Worm (Caenorhabditis elegans) whole organism, L4 larva: ENCODE results near the gene Y55B1AR.2.

Experiments
- D1046.2 ChIP-seq: fragments of 200-800 bp; sonication (Bioruptor generic); IDR thresholded peaks from 2 replicates; pipeline ENCODE4 v1.3.6; 2022; ENCODE audit warnings: missing genetic modification characterization, missing compliant biosample characterization
- F10B5.3 ChIP-seq: sonication (generic microtip); optimal IDR thresholded peaks from 2 replicates; lab custom pipeline; 2016; ENCODE audit warnings: mild to moderate bottlenecking, missing genetic modification characterization, missing compliant biosample characterization
- F26F4.8 ChIP-seq: fragments of 200-800 bp; sonication (Bioruptor generic); conservative IDR thresholded peaks from 2 replicates; pipeline ENCODE4 v1.3.6; 2022; ENCODE audit warnings: missing genetic modification characterization, missing compliant biosample characterization
- F44E2.7 ChIP-seq: fragments of 200-800 bp; sonication (Bioruptor generic); IDR thresholded peaks from 2 replicates; pipeline ENCODE4 v2.1.2; 2022; ENCODE audit warnings: missing genetic modification characterization, missing compliant biosample characterization
- R02D3.7 ChIP-seq: fragments of 150-350 bp; sonication (generic microtip); optimal IDR thresholded peaks from 3 replicates; lab custom pipeline; 2014; ENCODE audit warnings: missing biosample characterization, missing genetic modification characterization
- Y105C5A.15 ChIP-seq: fragments of 200-800 bp; sonication (Bioruptor generic); IDR thresholded peaks from 2 replicates; pipeline ENCODE4 v1.3.6; 2022; ENCODE audit warnings: missing genetic modification characterization, missing compliant biosample characterization
- Y5F2A.4 ChIP-seq: fragments of 200-800 bp; sonication (Bioruptor generic); optimal IDR thresholded peaks from 2 replicates; lab custom pipeline; 2018; ENCODE audit warnings: mild to moderate bottlenecking, missing genetic modification characterization, missing compliant biosample characterization
- ZK546.5 ChIP-seq, 2 experiments: sonication (generic microtip); optimal IDR thresholded peaks; 2 replicates each; lab custom pipeline; 2017; ENCODE audit warnings: missing biosample characterization in 2 of 2, missing genetic modification characterization in 2 of 2
- aha-1 ChIP-seq: fragments of 150-350 bp; peaks from one replicate; lab custom pipeline; 2014; ENCODE audit warnings: missing biosample characterization, missing genetic modification characterization
- ama-1 ChIP-seq: fragments of 150-350 bp; optimal IDR thresholded peaks from 2 replicates; lab custom pipeline; 2014; ENCODE audit warnings: inconsistent platforms, mixed read lengths
- arid-1 ChIP-seq: fragments of 200-800 bp; sonication (Bioruptor generic); conservative IDR thresholded peaks from 2 replicates; pipeline ENCODE4 v1.3.6; 2022; ENCODE audit warnings: missing genetic modification reagents, missing genetic modification characterization, missing compliant biosample characterization
- attf-4 ChIP-seq: sonication (generic microtip); optimal IDR thresholded peaks from 3 replicates; lab custom pipeline; 2017; ENCODE audit warnings: missing biosample characterization, missing genetic modification characterization
- ceh-20 ChIP-seq: fragments of 200-800 bp; sonication (Bioruptor generic); IDR thresholded peaks from 2 replicates; pipeline ENCODE4 v1.3.6; 2022; ENCODE audit warnings: missing genetic modification reagents, missing genetic modification characterization, missing compliant biosample characterization
- ceh-28 ChIP-seq: fragments of 150-350 bp; optimal IDR thresholded peaks from 2 replicates; lab custom pipeline; 2014; ENCODE audit warnings: missing biosample characterization, missing genetic modification reagents, missing genetic modification characterization
- ceh-62 ChIP-seq: sonication (generic microtip); optimal IDR thresholded peaks from 2 replicates; lab custom pipeline; 2017; ENCODE audit warnings: missing biosample characterization, missing genetic modification characterization
- ces-1 ChIP-seq: fragments of 150-350 bp; sonication (generic microtip); optimal IDR thresholded peaks from 4 replicates; lab custom pipeline; 2014; ENCODE audit warnings: missing biosample characterization, missing genetic modification reagents, missing genetic modification characterization
- cey-2 ChIP-seq: sonication (generic microtip); optimal IDR thresholded peaks from 3 replicates; lab custom pipeline; 2017; ENCODE audit warnings: missing genetic modification characterization, mild to moderate bottlenecking, missing compliant biosample characterization, antibody characterized with exemption, borderline replicate concordance; ENCODE audit not compliant: insufficient read depth
- daf-8 ChIP-seq: fragments of 200-800 bp; sonication (Bioruptor generic); IDR thresholded peaks from 2 replicates; pipeline ENCODE4 v1.3.6; 2022; ENCODE audit warnings: missing genetic modification characterization, missing compliant biosample characterization
- dmd-9 ChIP-seq: fragments of 200-800 bp; sonication (Bioruptor generic); IDR thresholded peaks from 2 replicates; pipeline ENCODE4 v1.3.6; 2022; ENCODE audit warnings: missing genetic modification reagents, missing genetic modification characterization, missing compliant biosample characterization
- duxl-1 ChIP-seq: sonication (generic microtip); optimal IDR thresholded peaks from 2 replicates; lab custom pipeline; 2016; ENCODE audit warnings: mild to moderate bottlenecking, missing genetic modification characterization, moderate library complexity, missing compliant biosample characterization; ENCODE audit not compliant: poor library complexity
- dve-1 ChIP-seq: sonication (generic microtip); optimal IDR thresholded peaks from 2 replicates; lab custom pipeline; 2017; ENCODE audit warnings: antibody characterized with exemption, mild to moderate bottlenecking, missing genetic modification characterization, missing compliant biosample characterization; ENCODE audit not compliant: insufficient read depth
- egl-27 ChIP-seq: sonication (generic microtip); optimal IDR thresholded peaks from 3 replicates; lab custom pipeline; 2017; ENCODE audit warnings: missing biosample characterization, missing genetic modification reagents, missing genetic modification characterization
- hlh-11 ChIP-seq: fragments of 200-800 bp; sonication (Bioruptor generic); optimal IDR thresholded peaks from 2 replicates; lab custom pipeline; 2018; ENCODE audit warnings: mild to moderate bottlenecking, missing genetic modification characterization, missing compliant biosample characterization
- hmg-1.1 ChIP-seq: fragments of 200-800 bp; sonication (Bioruptor generic); IDR thresholded peaks from 2 replicates; pipeline ENCODE4 v1.3.6; 2022; ENCODE audit warnings: missing genetic modification reagents, missing genetic modification characterization, missing compliant biosample characterization
- jun-1 ChIP-seq: fragments of 150-350 bp; optimal IDR thresholded peaks from 2 replicates; lab custom pipeline; 2014; ENCODE audit warnings: missing biosample characterization, missing genetic modification reagents, missing genetic modification characterization
- lin-1 ChIP-seq: fragments of 200-800 bp; sonication (Bioruptor generic); IDR thresholded peaks from 2 replicates; pipeline ENCODE4 v1.3.6; 2022; ENCODE audit warnings: missing genetic modification reagents, missing genetic modification characterization, missing compliant biosample characterization
- lin-13 ChIP-seq: fragments of 150-350 bp; optimal IDR thresholded peaks from 2 replicates; lab custom pipeline; 2014; ENCODE audit warnings: missing biosample characterization, missing genetic modification reagents, missing genetic modification characterization
- lin-38 ChIP-seq: fragments of 200-800 bp; sonication (Bioruptor generic); IDR thresholded peaks from 2 replicates; pipeline ENCODE4 v1.3.6; 2022; ENCODE audit warnings: missing genetic modification reagents, missing genetic modification characterization, missing compliant biosample characterization
- lin-39 ChIP-seq: fragments of 150-350 bp; optimal IDR thresholded peaks from 2 replicates; lab custom pipeline; 2014; ENCODE audit warnings: missing biosample characterization, missing genetic modification reagents, missing genetic modification characterization
- lir-3 ChIP-seq: sonication (generic microtip); optimal IDR thresholded peaks from 2 replicates; lab custom pipeline; 2016; ENCODE audit warnings: mild to moderate bottlenecking, missing genetic modification characterization, missing compliant biosample characterization
- madf-5 ChIP-seq, 2 experiments: fragments of 200-800 bp; sonication (Bioruptor generic); IDR thresholded peaks; 2 replicates each; pipeline ENCODE4 v1.3.6; 2022; ENCODE audit warnings: missing compliant biosample characterization in 2 of 2, missing genetic modification characterization in 2 of 2
- madf-9 ChIP-seq: fragments of 200-800 bp; sonication (Bioruptor generic); conservative IDR thresholded peaks from 2 replicates; pipeline ENCODE4 v1.3.6; 2022; ENCODE audit warnings: missing genetic modification reagents, missing genetic modification characterization, missing compliant biosample characterization
- mes-2 ChIP-seq: sonication (generic microtip); optimal IDR thresholded peaks from 2 replicates; lab custom pipeline; 2016; ENCODE audit warnings: missing genotype, mild to moderate bottlenecking, missing genetic modification characterization, missing compliant biosample characterization; ENCODE audit not compliant: poor library complexity, severe bottlenecking
- mxl-2 ChIP-seq: fragments of 200-800 bp; sonication (Bioruptor generic); conservative IDR thresholded peaks from 2 replicates; pipeline ENCODE4 v1.3.6; 2022; ENCODE audit warnings: missing genetic modification reagents, missing genetic modification characterization, missing compliant biosample characterization
- nhr-237 ChIP-seq: sonication (generic microtip); optimal IDR thresholded peaks from 2 replicates; lab custom pipeline; 2017; ENCODE audit warnings: missing biosample characterization, missing genetic modification characterization
- nhr-41 ChIP-seq: fragments of 200-800 bp; sonication (Bioruptor generic); IDR thresholded peaks from 2 replicates; pipeline ENCODE4 v1.3.6; 2022; ENCODE audit warnings: missing genetic modification reagents, missing genetic modification characterization, missing compliant biosample characterization
- nhr-6 ChIP-seq: fragments of 150-350 bp; optimal IDR thresholded peaks from 2 replicates; lab custom pipeline; 2014; ENCODE audit warnings: missing biosample characterization, missing genetic modification characterization
- pha-4 ChIP-seq, 2 experiments: fragments of 150-350 bp in 1 of 2; fragments of 200-800 bp in 1 of 2; sonication (Bioruptor generic) in 1 of 2; IDR thresholded peaks in 1 of 2; optimal IDR thresholded peaks in 1 of 2; 2 replicates each; pipeline versions ENCODE4 v1.3.6 to Lab custom; 2014 to 2022; ENCODE audit warnings: missing genetic modification characterization in 2 of 2, missing genetic modification reagents in 2 of 2, missing biosample characterization in 1 of 2, missing compliant biosample characterization in 1 of 2
- pqm-1 ChIP-seq: sonication (generic microtip); optimal IDR thresholded peaks from 2 replicates; lab custom pipeline; 2017; ENCODE audit warnings: missing biosample characterization, missing genetic modification characterization
- saeg-2 ChIP-seq: fragments of 200-800 bp; sonication (Bioruptor generic); IDR thresholded peaks from 2 replicates; pipeline ENCODE4 v1.3.6; 2022; ENCODE audit warnings: missing genetic modification reagents, missing genetic modification characterization, missing compliant biosample characterization
- sdz-12 ChIP-seq: fragments of 200-800 bp; sonication (Bioruptor generic); optimal IDR thresholded peaks from 2 replicates; lab custom pipeline; 2018; ENCODE audit warnings: mild to moderate bottlenecking, missing genetic modification characterization, missing compliant biosample characterization
- skn-1 ChIP-seq: fragments of 150-350 bp; optimal IDR thresholded peaks from 2 replicates; lab custom pipeline; 2014; ENCODE audit warnings: missing biosample characterization, missing genetic modification characterization
- spr-3 ChIP-seq: fragments of 200-800 bp; sonication (Bioruptor generic); optimal IDR thresholded peaks from 2 replicates; lab custom pipeline; 2018; ENCODE audit warnings: mild to moderate bottlenecking, missing genetic modification characterization, missing compliant biosample characterization
- unc-39 ChIP-seq: sonication (generic microtip); optimal IDR thresholded peaks from 2 replicates; lab custom pipeline; 2017; ENCODE audit warnings: missing biosample characterization, missing genetic modification characterization
- unc-62 ChIP-seq, 3 experiments: fragments of 150-350 bp in 1 of 3; sonication (generic microtip); optimal IDR thresholded peaks in 2 of 3; peaks in 1 of 3; 1 replicate in 1 of 3; 2 replicates in 2 of 3; lab custom pipeline; 2014 to 2017; ENCODE audit warnings: missing biosample characterization in 3 of 3, missing genetic modification characterization in 3 of 3, missing genetic modification reagents in 3 of 3, missing genotype in 1 of 3
- zag-1 ChIP-seq: fragments of 150-350 bp; optimal IDR thresholded peaks from 2 replicates; lab custom pipeline; 2014; ENCODE audit warnings: missing biosample characterization, missing genetic modification characterization
- zfp-3 ChIP-seq: fragments of 200-800 bp; sonication (Bioruptor generic); conservative IDR thresholded peaks from 2 replicates; pipeline ENCODE4 v1.3.6; 2022; ENCODE audit warnings: missing genetic modification reagents, missing genetic modification characterization, missing compliant biosample characterization
- zip-11 ChIP-seq: fragments of 200-800 bp; sonication (Bioruptor generic); IDR thresholded peaks from 2 replicates; pipeline ENCODE4 v1.3.6; 2022; ENCODE audit warnings: missing genetic modification characterization, missing compliant biosample characterization

Gene Y55B1AR.2

DNA sequence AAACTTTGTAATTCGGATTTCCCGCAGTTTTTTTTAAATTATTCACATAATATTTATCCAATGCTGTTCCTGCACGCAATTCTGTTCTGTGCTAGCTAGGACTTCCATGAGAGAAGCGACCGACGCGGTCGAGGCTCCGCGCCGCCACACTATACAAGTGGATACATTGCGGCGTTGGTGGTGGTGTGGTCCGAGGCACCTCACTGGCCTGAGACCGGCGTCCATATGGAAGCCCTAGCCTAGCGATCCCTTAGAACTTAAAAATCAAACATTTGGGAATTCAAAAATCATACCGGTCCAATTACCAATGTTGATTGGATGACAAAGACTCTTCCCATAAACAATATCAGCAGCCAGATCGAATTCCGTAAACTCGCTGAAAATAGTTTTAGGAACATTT lies 27.5 kb upstream of the Y55B1AR.2 start:
- TF ChIP-seq aha-1 (tag; lab: Kevin White, UChicago) (peak; percentile 56), hmg-1.1 (GFP tag; lab: Robert Waterston, UW) (no peak)

DNA sequence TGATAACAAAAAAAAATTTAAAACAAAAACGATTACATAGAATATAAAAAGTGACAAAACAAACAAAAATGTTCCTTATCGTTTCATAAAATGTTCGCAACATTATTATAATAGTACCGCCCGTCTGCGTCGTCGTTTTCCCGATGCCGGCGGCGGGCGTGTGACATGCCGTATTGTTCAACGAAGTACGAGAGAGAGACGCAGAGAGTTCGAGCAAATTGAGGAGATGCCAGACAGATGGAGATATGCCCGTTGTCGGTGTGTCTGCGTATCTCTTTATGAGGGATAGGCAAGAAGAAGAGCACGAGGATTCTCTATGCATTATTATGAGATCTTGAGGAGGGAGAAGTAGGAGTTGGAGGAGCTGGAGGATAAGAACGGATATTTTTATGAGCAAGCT lies 25.2 kb upstream of the Y55B1AR.2 start:
- TF ChIP-seq unc-39 (tag; lab: Kevin White, UChicago) (no peak), zag-1 (tag; lab: Kevin White, UChicago) (no peak), ama-1 (lab: Kevin White, UChicago) (no peak), saeg-2 (GFP tag; lab: Robert Waterston, UW) (0 out of 2 replicates have a peak, but pooled peaks have one; percentile 31), sdz-12 (GFP tag; lab: Kevin White, UChicago) (no peak), zip-11 (GFP tag; lab: Robert Waterston, UW) (no peak), skn-1 (tag; lab: Kevin White, UChicago) (no peak), hlh-11 (tag; lab: Kevin White, UChicago) (peak; percentile 99), nhr-6 (tag; lab: Kevin White, UChicago) (peak; percentile 90), R02D3.7 (tag; lab: Kevin White, UChicago) (no peak), mes-2 (tag; lab: Kevin White, UChicago) (peak; percentile 65), D1046.2 (no peak), pha-4 (GFP tag; IDR thresholded peaks at IDR 0.05; lab: Robert Waterston, UW) (peak; percentile 78), pha-4 (tag; optimal IDR thresholded peaks at IDR 0.05; lab: Kevin White, UChicago) (no peak), nhr-41 (GFP tag; lab: Robert Waterston, UW) (0 out of 2 replicates have a peak, but pooled peaks have one; percentile 22), nhr-237 (tag; lab: Kevin White, UChicago) (no peak), ceh-28 (tag; lab: Kevin White, UChicago) (no peak), jun-1 (peak; percentile 58), madf-9 (GFP tag; lab: Robert Waterston, UW) (peak; percentile 58; the same call in 1 of the 2 replicates), attf-4 (tag; lab: Kevin White, UChicago) (no peak), Y5F2A.4 (GFP tag; lab: Kevin White, UChicago) (no peak), F44E2.7 (GFP tag; lab: Robert Waterston, UW) (no peak), mxl-2 (GFP tag; lab: Robert Waterston, UW) (no peak), duxl-1 (tag; lab: Kevin White, UChicago) (peak; percentile 42), madf-5 (GFP tag; IDR thresholded peaks at IDR 0.05; lab: Robert Waterston, UW) (no peak), dve-1 (tag; lab: Kevin White, UChicago) (peak; percentile 99), lin-13 (GFP tag; lab: Kevin White, UChicago) (peak; percentile 73), pqm-1 (tag; lab: Kevin White, UChicago) (peak; percentile 97), lin-1 (GFP tag; lab: Robert Waterston, UW) (peak; percentile 73; the same call in 1 of the 2 replicates), unc-62 (GFP tag; optimal IDR thresholded peaks at IDR 0.05 in 1 of 2; lab: Kevin White, UChicago) (peak in 1 of 2 experiments; percentile 42), unc-62 (tag; optimal IDR thresholded peaks at IDR 0.05; lab: Kevin White, UChicago) (no peak), daf-8 (GFP tag; lab: Robert Waterston, UW) (no peak), F10B5.3 (no peak), lin-39 (tag; lab: Kevin White, UChicago) (no peak), dmd-9 (0 out of 2 replicates have a peak, but pooled peaks have one; percentile 17), Y105C5A.15 (GFP tag; lab: Robert Waterston, UW) (no peak), ceh-62 (tag; lab: Kevin White, UChicago) (no peak), lir-3 (tag; lab: Kevin White, UChicago) (no peak), ces-1 (GFP tag; lab: Kevin White, UChicago) (no peak), zfp-3 (GFP tag; lab: Robert Waterston, UW) (no peak), ZK546.5 (tag; optimal IDR thresholded peaks at IDR 0.05; lab: Kevin White, UChicago) (no peak), lin-38 (peak; percentile 65), cey-2 (no peak), ceh-20 (GFP tag; lab: Robert Waterston, UW) (peak; percentile 86), F26F4.8 (no peak), arid-1 (GFP tag; lab: Robert Waterston, UW) (peak; percentile 49; the same call in 1 of the 2 replicates), egl-27 (tag; lab: Kevin White, UChicago) (peak; percentile 26), spr-3 (GFP tag; lab: Kevin White, UChicago) (no peak)
